Fruit fly (Drosophila melanogaster) whole organism, wandering third instar larva: Measurements from ENCODE around the gene holn1.
A peak's percentile ranks its signal among the peaks of the same experiment; 100 is the strongest.

Experiments used
- CG32264 ChIP-seq: fragments of 200-800 bp; sonication (Bioruptor generic); optimal IDR thresholded peaks from 2 replicates; lab custom pipeline; 2016; ENCODE audit warnings: missing biosample characterization, missing genetic modification characterization
- CG9705 ChIP-seq: fragments of 200-800 bp; sonication (Bioruptor generic); optimal IDR thresholded peaks from 2 replicates; lab custom pipeline; 2018; ENCODE audit warnings: missing biosample characterization, mild to moderate bottlenecking, missing genetic modification characterization
- CrebA ChIP-seq: fragments of 200-800 bp; sonication (Bioruptor generic); optimal IDR thresholded peaks from 2 replicates; lab custom pipeline; 2016; ENCODE audit warnings: missing biosample characterization, mild to moderate bottlenecking, missing genetic modification characterization, borderline replicate concordance
- Dfd ChIP-seq: fragments of >200 bp; optimal IDR thresholded peaks from 2 replicates; lab custom pipeline; 2017; ENCODE audit warnings: missing biosample characterization, missing genetic modification characterization
- Dif ChIP-seq: fragments of 200-275, 200-300 bp; sonication (Bioruptor generic); optimal IDR thresholded peaks from 2 replicates; lab custom pipeline; 2018; ENCODE audit warnings: missing biosample characterization, missing genetic modification characterization; ENCODE audit not compliant: partially characterized antibody
- GATAd ChIP-seq: sonication (Bioruptor generic); optimal IDR thresholded peaks from 2 replicates; lab custom pipeline; 2016; ENCODE audit warnings: missing biosample characterization, missing genetic modification characterization
- Hnf4 ChIP-seq: fragments of 200-800 bp; sonication (Bioruptor generic); optimal IDR thresholded peaks from 2 replicates; lab custom pipeline; 2016; ENCODE audit warnings: missing biosample characterization, mild to moderate bottlenecking, missing genetic modification characterization
- Hr78 ChIP-seq: fragments of >200 bp; optimal IDR thresholded peaks from 2 replicates; lab custom pipeline; 2017; ENCODE audit warnings: missing biosample characterization, missing genetic modification characterization
- Hr83 ChIP-seq: fragments of 200-300 bp; sonication (Bioruptor generic); optimal IDR thresholded peaks from 2 replicates; lab custom pipeline; 2016; ENCODE audit warnings: missing biosample characterization, mild to moderate bottlenecking, missing genetic modification characterization, moderate library complexity; ENCODE audit not compliant: poor library complexity, severe bottlenecking
- Jra ChIP-seq: sonication (Bioruptor generic); optimal IDR thresholded peaks from 2 replicates; lab custom pipeline; 2016; ENCODE audit warnings: missing biosample characterization, missing genetic modification characterization
- Mio ChIP-seq: sonication (Bioruptor generic); optimal IDR thresholded peaks from 2 replicates; lab custom pipeline; 2016; ENCODE audit warnings: missing biosample characterization, missing genetic modification characterization
- Myc ChIP-seq: fragments of >200 bp; optimal IDR thresholded peaks from 2 replicates; lab custom pipeline; 2017
- N ChIP-seq: fragments of >200 bp; optimal IDR thresholded peaks from 2 replicates; lab custom pipeline; 2018; ENCODE audit warnings: missing biosample characterization, missing external identifiers, missing genetic modification characterization
- OdsH ChIP-seq: fragments of 200-800 bp; sonication (Bioruptor generic); optimal IDR thresholded peaks from 2 replicates; lab custom pipeline; 2016; ENCODE audit warnings: missing biosample characterization, mild to moderate bottlenecking, missing genetic modification characterization
- Rel ChIP-seq, 2 experiments: fragments of 200-800 bp; sonication (Bioruptor generic) in 1 of 2; optimal IDR thresholded peaks; 2 replicates in 1 of 2; 3 replicates in 1 of 2; lab custom pipeline; 2016 to 2019; ENCODE audit warnings: mild to moderate bottlenecking in 2 of 2, missing biosample characterization in 2 of 2, missing genetic modification characterization in 2 of 2, moderate library complexity in 1 of 2
- Sp1 ChIP-seq: fragments of 200-800 bp; sonication (Bioruptor generic); optimal IDR thresholded peaks from 3 replicates; lab custom pipeline; 2019; ENCODE audit warnings: missing biosample characterization, mild to moderate bottlenecking, missing genetic modification characterization, moderate library complexity
- Vsx2 ChIP-seq: fragments of 200-300, 225-300 bp; sonication (Bioruptor generic); optimal IDR thresholded peaks from 2 replicates; lab custom pipeline; 2018; ENCODE audit warnings: missing biosample characterization, missing genetic modification characterization; ENCODE audit not compliant: partially characterized antibody
- dl ChIP-seq, 2 experiments: fragments of 175-275, 200-275 bp in 1 of 2; fragments of 200-275 bp in 1 of 2; sonication (Bioruptor generic); optimal IDR thresholded peaks; lab custom pipeline; 2018; ENCODE audit warnings: mild to moderate bottlenecking in 2 of 2, missing biosample characterization in 2 of 2, missing genetic modification characterization in 2 of 2, moderate library complexity in 2 of 2; ENCODE audit not compliant: partially characterized antibody in 2 of 2, insufficient read depth in 1 of 2
- dmrt93B ChIP-seq: fragments of 200-800 bp; sonication (Bioruptor generic); optimal IDR thresholded peaks from 2 replicates; lab custom pipeline; 2018; ENCODE audit warnings: missing biosample characterization, mild to moderate bottlenecking, missing genetic modification characterization
- dsf ChIP-seq: sonication (Bioruptor generic); optimal IDR thresholded peaks from 2 replicates; lab custom pipeline; 2016; ENCODE audit warnings: missing biosample characterization, missing genetic modification characterization, borderline replicate concordance
- foxo ChIP-seq, 2 experiments: fragments of 200-800 bp; sonication (Bioruptor generic); optimal IDR thresholded peaks; 2 replicates in 1 of 2; 3 replicates in 1 of 2; lab custom pipeline; 2016 to 2017; ENCODE audit warnings: missing biosample characterization in 2 of 2, missing genetic modification characterization in 2 of 2
- fru ChIP-seq: fragments of 200-800 bp; sonication (Bioruptor generic); optimal IDR thresholded peaks from 3 replicates; lab custom pipeline; 2016; ENCODE audit warnings: missing biosample characterization, mild to moderate bottlenecking, missing genetic modification characterization
- h ChIP-seq: fragments of 200-800 bp; sonication (Bioruptor generic); optimal IDR thresholded peaks from 3 replicates; lab custom pipeline; 2016; ENCODE audit warnings: missing biosample characterization, mild to moderate bottlenecking, missing genetic modification characterization
- jim ChIP-seq: fragments of 175-275, 200-325 bp; sonication (Bioruptor generic); optimal IDR thresholded peaks from 2 replicates; lab custom pipeline; 2016; ENCODE audit warnings: missing biosample characterization, mild to moderate bottlenecking, missing genetic modification characterization
- lola ChIP-seq: fragments of >200 bp; optimal IDR thresholded peaks from 2 replicates; lab custom pipeline; 2017; ENCODE audit warnings: missing biosample characterization, missing genetic modification characterization
- pan ChIP-seq: fragments of >200 bp; optimal IDR thresholded peaks from 2 replicates; lab custom pipeline; 2017
- rgr ChIP-seq: fragments of 200-800 bp; sonication (Bioruptor generic); optimal IDR thresholded peaks from 3 replicates; lab custom pipeline; 2016; ENCODE audit warnings: missing biosample characterization, mild to moderate bottlenecking, missing genetic modification characterization
- sage ChIP-seq: fragments of 200-800 bp; sonication (Bioruptor generic); optimal IDR thresholded peaks from 2 replicates; lab custom pipeline; 2016; ENCODE audit warnings: missing biosample characterization, mild to moderate bottlenecking, missing genetic modification characterization
- sv ChIP-seq: fragments of 200-800 bp; sonication (Bioruptor generic); optimal IDR thresholded peaks from 3 replicates; lab custom pipeline; 2016; ENCODE audit warnings: missing biosample characterization, missing genetic modification characterization
- tai ChIP-seq: sonication (Bioruptor generic); optimal IDR thresholded peaks from 2 replicates; lab custom pipeline; 2016; ENCODE audit warnings: missing biosample characterization, missing genetic modification characterization
- usp ChIP-seq: fragments of >200 bp; optimal IDR thresholded peaks from 2 replicates; lab custom pipeline; 2017; ENCODE audit warnings: missing biosample characterization, missing genetic modification characterization
- woc ChIP-seq: sonication (Bioruptor generic); optimal IDR thresholded peaks from 2 replicates; lab custom pipeline; 2016; ENCODE audit warnings: missing biosample characterization, mild to moderate bottlenecking, missing genetic modification characterization

The holn1 gene

DNA sequence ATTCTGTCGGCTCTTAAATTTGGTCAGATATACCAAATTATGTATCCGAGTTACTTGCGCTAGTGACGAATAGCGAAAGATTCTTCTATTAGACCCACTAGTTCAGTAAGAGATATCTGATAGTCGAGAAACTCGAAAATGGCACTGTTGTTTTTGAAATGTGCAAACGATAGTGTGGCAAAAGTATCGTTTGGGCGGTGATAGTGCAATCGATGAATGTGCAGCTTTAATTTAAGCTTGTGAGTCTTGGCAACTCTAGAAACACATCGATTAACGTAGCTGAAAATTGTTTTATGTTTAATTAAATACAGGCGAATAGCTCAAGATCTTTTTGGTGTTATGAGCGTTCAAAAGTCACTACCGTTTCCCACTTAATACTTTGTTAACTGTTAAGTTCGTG, 1.5 kb downstream of the holn1 start, which contains the start of gene STUB1:
Gene STUB1 (plus strand): TSS at position 232 of the 400 bp plus-strand sequence.
- no peak for TF ChIP-seq Rel (GFP tag; optimal IDR thresholded peaks at IDR 0.05; lab: Kevin White, UChicago)
- no peak for TF ChIP-seq Rel (tag; optimal IDR thresholded peaks at IDR 0.05; lab: Kevin White, UChicago)
- peak; percentile 55 for TF ChIP-seq Jra (GFP tag; lab: Kevin White, UChicago)
- peak; percentile 59 for TF ChIP-seq Hr83
- peak; percentile 17 for TF ChIP-seq woc (GFP tag; lab: Kevin White, UChicago)
- TF ChIP-seq Hnf4 (GFP tag; lab: Kevin White, UChicago): peak; percentile 70
- TF ChIP-seq Sp1: no peak

DNA sequence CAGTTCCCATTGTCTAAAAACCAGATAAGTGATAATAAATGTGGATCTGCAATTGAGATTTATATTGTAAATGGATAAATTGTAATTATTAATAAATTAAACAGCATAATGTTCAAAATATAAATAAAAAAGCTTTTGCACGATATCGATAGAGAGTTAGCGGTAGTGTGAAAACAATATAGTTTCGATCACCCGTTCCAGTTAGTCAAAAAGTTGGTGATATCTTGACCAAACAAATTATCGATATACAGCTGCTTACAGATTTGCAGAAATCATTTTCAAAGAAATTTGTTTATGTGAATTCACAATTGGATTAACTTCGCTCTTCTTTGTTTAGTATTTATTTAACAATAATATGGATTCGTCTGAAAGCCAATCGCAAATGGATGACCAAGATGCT, 3.4 kb downstream of the holn1 start, which contains the start of gene Nse4:
Gene Nse4 (plus strand): TSS at position 267 of the 400 bp plus-strand sequence.
- peak; percentile 10 for TF ChIP-seq N (GFP tag; lab: Kevin White, UChicago)
- TF ChIP-seq Vsx2 (GFP tag; lab: Kevin White, UChicago): no peak
- TF ChIP-seq, all 38 proteins: peak for 1

DNA sequence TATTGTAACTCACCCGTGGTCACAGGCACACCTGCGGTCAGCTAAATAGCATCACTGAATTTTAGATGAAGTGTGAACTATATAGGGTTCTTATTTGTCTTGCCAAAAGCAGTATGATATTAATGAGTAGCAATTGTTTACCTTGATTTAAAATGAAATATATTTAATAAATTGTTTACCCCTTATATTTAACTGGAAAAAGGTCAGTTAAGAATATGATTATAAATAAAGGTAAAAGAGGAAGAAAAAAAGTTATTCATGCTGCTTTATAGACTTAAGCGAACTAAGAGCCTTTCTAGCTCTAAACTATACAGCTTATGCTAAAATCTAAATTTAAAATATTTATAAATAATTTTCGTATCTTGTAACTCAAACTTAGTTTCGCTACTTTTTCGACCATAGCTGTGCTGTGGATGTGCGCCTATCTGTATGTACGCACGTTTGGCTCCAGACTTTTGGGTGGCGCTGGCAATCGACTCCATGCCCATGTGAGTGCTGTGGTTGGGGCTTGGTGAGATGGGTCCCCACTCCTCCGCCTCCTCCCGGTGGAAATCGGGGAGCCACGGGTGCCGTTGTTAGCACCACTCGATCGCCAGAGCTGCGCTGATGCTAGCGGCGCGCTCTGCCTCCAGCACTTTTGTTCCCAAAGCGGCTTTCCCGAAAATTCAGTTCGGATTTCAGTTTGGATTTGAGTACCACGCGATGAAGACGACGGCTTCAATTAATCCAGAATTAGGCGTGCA, 6.4 kb downstream of the holn1 start, which contains the start of gene loh:
Gene loh (plus strand): TSS at position 487 of the 743 bp plus-strand sequence.
- TF ChIP-seq dsf (GFP tag; lab: Kevin White, UChicago) (no peak), sv (GFP tag; lab: Kevin White, UChicago) (peak; percentile 28)

DNA sequence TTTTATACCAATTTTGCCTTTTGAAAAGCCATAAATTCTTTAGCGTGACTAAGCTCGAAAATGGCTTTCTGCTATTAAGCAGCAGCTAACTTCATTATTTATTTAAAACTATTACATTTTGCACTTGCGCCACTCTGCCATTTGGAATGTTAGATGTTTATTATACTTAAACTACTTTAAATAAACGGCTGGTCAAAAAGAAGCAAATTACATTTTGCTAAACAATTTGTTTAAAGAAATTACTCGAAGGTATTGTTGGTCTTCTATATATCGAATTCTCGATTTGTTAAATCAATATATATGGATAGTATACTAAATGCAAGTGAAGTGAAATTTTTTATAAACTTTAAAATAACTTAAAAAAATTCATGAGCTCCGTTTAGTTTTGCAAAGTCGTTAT, 16.5 kb downstream of the holn1 start, which contains the start of gene ppk10:
Gene ppk10 (minus strand): TSS at position 101 of the 400 bp plus-strand sequence.
- TF ChIP-seq Mio (GFP tag; lab: Kevin White, UChicago): no peak
- no peak for TF ChIP-seq woc (GFP tag; lab: Kevin White, UChicago)
- TF ChIP-seq tai (GFP tag; lab: Kevin White, UChicago): no peak
- no peak for TF ChIP-seq sage
- no peak for TF ChIP-seq CG9705
- no peak for TF ChIP-seq rgr
- no peak for TF ChIP-seq fru
- no peak for TF ChIP-seq h (GFP tag; lab: Kevin White, UChicago)
- TF ChIP-seq Vsx2 (GFP tag; lab: Kevin White, UChicago): no peak
- no peak for TF ChIP-seq Dif
- no peak for TF ChIP-seq jim (GFP tag; lab: Kevin White, UChicago)
- no peak for TF ChIP-seq Jra (GFP tag; lab: Kevin White, UChicago)
- no peak for TF ChIP-seq Hr83
- no peak for TF ChIP-seq Dfd
- TF ChIP-seq CrebA (GFP tag; lab: Kevin White, UChicago): no peak
- no peak for TF ChIP-seq dmrt93B (GFP tag; lab: Kevin White, UChicago)
- no peak for TF ChIP-seq Hr78 (GFP tag; lab: Kevin White, UChicago)
- TF ChIP-seq foxo (GFP tag; optimal IDR thresholded peaks at IDR 0.05; lab: Kevin White, UChicago): no peak
- no peak for TF ChIP-seq Hnf4 (GFP tag; lab: Kevin White, UChicago)
- no peak for TF ChIP-seq Rel (GFP tag; optimal IDR thresholded peaks at IDR 0.05; lab: Kevin White, UChicago)
- no peak for TF ChIP-seq Rel (tag; optimal IDR thresholded peaks at IDR 0.05; lab: Kevin White, UChicago)

DNA sequence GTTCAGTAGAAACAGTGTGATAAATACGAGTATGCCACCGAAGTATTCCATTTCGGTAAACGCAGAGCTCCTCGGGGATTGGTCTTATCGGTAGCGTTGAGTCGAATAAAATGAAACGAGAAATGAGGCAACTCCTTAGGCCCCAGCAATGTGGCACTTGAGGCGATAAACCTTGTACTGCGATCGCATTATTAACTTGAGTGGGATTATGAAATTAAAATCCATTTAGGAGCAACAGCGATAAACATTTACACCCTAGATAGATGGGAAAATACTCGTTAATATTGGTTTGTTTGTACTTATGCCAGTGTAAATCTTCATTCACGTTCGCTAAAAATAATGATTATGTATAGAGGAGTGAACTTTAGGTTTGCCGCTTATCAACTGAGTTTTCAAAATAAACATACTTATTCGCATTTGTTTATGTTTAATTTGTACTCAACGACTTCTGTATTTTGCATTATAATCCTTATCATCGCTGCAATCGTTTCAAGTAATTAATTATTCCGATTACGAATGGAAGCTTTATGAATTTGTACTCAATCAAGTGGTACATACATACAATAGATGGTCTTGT, 20.2 kb downstream of the holn1 start:
- no peak for TF ChIP-seq Myc (lab: Kevin White, UChicago)
- no peak for TF ChIP-seq OdsH (GFP tag; lab: Kevin White, UChicago)
- no peak for TF ChIP-seq CG9705
- TF ChIP-seq Hr83: no peak
- no peak for TF ChIP-seq Hr78 (GFP tag; lab: Kevin White, UChicago)
- no peak for TF ChIP-seq h (GFP tag; lab: Kevin White, UChicago)
- no peak for TF ChIP-seq woc (GFP tag; lab: Kevin White, UChicago)
- no peak for TF ChIP-seq Vsx2 (GFP tag; lab: Kevin White, UChicago)
- TF ChIP-seq CG32264 (GFP tag; lab: Kevin White, UChicago): no peak
- no peak for TF ChIP-seq Hnf4 (GFP tag; lab: Kevin White, UChicago)
- TF ChIP-seq rgr: no peak
- TF ChIP-seq dl (GFP tag; optimal IDR thresholded peaks at IDR 0.05; lab: Kevin White, UChicago; ENCODE audit: insufficient read depth in 1 of 2, partially characterized antibody in 2 of 2): no peak
- TF ChIP-seq fru: no peak
- TF ChIP-seq lola (GFP tag; lab: Kevin White, UChicago): no peak
- no peak for TF ChIP-seq GATAd (GFP tag; lab: Kevin White, UChicago)
- TF ChIP-seq usp (GFP tag; lab: Kevin White, UChicago): no peak
- TF ChIP-seq pan (lab: Kevin White, UChicago): no peak
- TF ChIP-seq N (GFP tag; lab: Kevin White, UChicago): no peak
- no peak for TF ChIP-seq foxo (GFP tag; optimal IDR thresholded peaks at IDR 0.05; lab: Kevin White, UChicago)
- TF ChIP-seq Jra (GFP tag; lab: Kevin White, UChicago): no peak
- TF ChIP-seq, all 38 proteins: peak for 0
